Fruit fly (Drosophila melanogaster): Measurements from ENCODE around the gene CG17260.

CG17260 gene

DNA sequence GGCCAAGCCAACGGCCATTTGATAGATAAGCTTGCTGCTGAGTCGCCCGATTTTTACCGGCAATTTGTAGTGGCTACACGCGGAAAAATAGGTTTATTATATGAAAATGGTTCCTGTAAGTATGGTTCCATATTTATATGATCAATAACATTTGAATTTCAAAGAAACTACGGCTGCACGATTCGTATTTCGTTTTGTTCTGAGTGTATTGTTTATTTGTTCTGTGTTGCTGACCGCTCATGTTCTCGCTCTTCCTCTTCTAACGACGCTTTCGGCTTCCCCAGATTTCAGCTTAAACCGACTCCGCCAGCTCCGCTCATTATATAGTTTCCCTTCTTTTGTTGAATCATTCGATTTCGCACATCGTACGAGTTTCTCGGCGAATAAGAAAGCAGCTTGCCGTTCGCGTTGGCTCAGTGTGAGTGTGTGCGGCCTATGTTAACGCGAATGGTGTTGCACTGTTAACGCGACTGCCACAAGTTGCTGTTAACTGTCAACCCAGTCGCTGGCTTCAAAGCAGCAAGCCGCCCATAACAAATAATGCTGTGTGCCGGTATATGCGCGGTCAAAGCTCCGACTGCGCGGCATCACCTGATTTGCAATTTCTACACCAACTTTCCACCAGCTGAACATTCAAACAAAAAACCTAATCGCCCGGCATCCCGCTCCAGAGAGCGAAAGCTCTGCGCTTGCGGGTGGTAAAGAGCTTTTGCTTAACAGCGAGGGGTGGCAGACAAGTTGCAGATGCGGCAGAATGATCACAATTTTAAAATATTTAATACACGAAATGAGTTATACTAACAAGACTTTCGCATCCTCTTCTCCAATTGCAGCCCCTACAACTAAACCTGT, 22.0 kb downstream of the CG17260 start (continued):
- no peak for TF ChIP-seq CG30431 (GFP tag; optimal IDR thresholded peaks at IDR 0.05)
- peak in 1 of 2 experiments; percentile 57 for TF ChIP-seq crp (GFP tag; optimal IDR thresholded peaks at IDR 0.05)
- peak; percentile 50 for TF ChIP-seq gro (GFP tag; optimal IDR thresholded peaks at IDR 0.05)
- TF ChIP-seq NfI (GFP tag; optimal IDR thresholded peaks at IDR 0.05) = peak; percentile 3
- peak; percentile 67 for TF ChIP-seq dysf (GFP tag; IDR thresholded peaks at IDR 0.05)
- peak; percentile 49 for TF ChIP-seq CG17385 (GFP tag; optimal IDR thresholded peaks at IDR 0.05)
- no peak for TF ChIP-seq Side (GFP tag; optimal IDR thresholded peaks at IDR 0.05)
- peak; percentile 60 for TF ChIP-seq lmd (GFP tag; IDR thresholded peaks at IDR 0.05)
- TF ChIP-seq MTF-1 (GFP tag; optimal IDR thresholded peaks at IDR 0.05; ENCODE audit: borderline replicate concordance) = no peak
- peak; percentile 25 for TF ChIP-seq Deaf1 (tag; optimal IDR thresholded peaks at IDR 0.05)
- peak; percentile 11 for TF ChIP-seq Xbp1 (GFP tag; optimal IDR thresholded peaks at IDR 0.05)
- TF ChIP-seq bsh (GFP tag; optimal IDR thresholded peaks at IDR 0.05) = peak in 1 of 2 experiments; percentile 13
- TF ChIP-seq CG2712 (tag; optimal IDR thresholded peaks at IDR 0.05) = no peak
- peak; percentile 61 for TF ChIP-seq Myb (GFP tag; optimal IDR thresholded peaks at IDR 0.05)
- TF ChIP-seq zfh1 (GFP tag; IDR thresholded peaks at IDR 0.05) = peak; percentile 44; the same call in 1 of the 3 replicates
- peak; percentile 25 for TF ChIP-seq CG12071 (GFP tag; optimal IDR thresholded peaks at IDR 0.05)
- peak; percentile 48 for TF ChIP-seq Hmr (GFP tag; optimal IDR thresholded peaks at IDR 0.05)
- no peak for TF ChIP-seq Fer1 (GFP tag; optimal IDR thresholded peaks at IDR 0.05)
- TF ChIP-seq so (GFP tag; IDR thresholded peaks at IDR 0.05) = no peak
- peak; percentile 34; the same call in 1 of the 2 replicates for TF ChIP-seq CG17328 (GFP tag; IDR thresholded peaks at IDR 0.05)
- TF ChIP-seq emc (GFP tag; optimal IDR thresholded peaks at IDR 0.05) = no peak
- 0 out of 3 replicates have a peak, but pooled peaks have one; percentile 25 for TF ChIP-seq Dbx (GFP tag; IDR thresholded peaks at IDR 0.05)
- TF ChIP-seq Ptx1 (GFP tag; IDR thresholded peaks at IDR 0.05) = peak; percentile 62
- TF ChIP-seq twi (tag; optimal IDR thresholded peaks at IDR 0.05) = no peak
- TF ChIP-seq fu2 (GFP tag; optimal IDR thresholded peaks at IDR 0.05) = peak; percentile 45
- peak; percentile 43; the same call in 1 of the 2 replicates for TF ChIP-seq CG11247 (GFP tag; IDR thresholded peaks at IDR 0.05)
- peak; percentile 100 for TF ChIP-seq hkb (optimal IDR thresholded peaks at IDR 0.05)
- TF ChIP-seq hkb (GFP tag; IDR thresholded peaks at IDR 0.05) = no peak; the same call in 1 of the 2 replicates
- TF ChIP-seq CG9797 (GFP tag; optimal IDR thresholded peaks at IDR 0.05) = no peak
- TF ChIP-seq CG11504 (tag; optimal IDR thresholded peaks at IDR 0.05) = peak; percentile 27
- TF ChIP-seq CG11085 (GFP tag; IDR thresholded peaks at IDR 0.05) = peak; percentile 44; the same call in 1 of the 2 replicates

DNA sequence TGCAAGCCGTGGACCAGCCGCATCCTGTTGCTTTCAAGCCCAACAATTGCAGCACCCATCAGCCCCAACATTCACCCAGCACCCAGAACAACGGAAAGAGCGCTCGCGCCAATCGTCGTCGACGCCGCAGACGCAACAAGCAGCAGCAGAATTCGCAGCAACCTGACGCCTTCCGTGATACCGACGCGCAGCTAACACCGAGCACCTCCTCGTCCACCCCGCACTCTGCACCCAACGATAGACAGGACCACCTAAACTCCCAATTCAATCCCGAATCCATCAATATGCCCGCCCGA, 22.5 kb downstream of the CG17260 start:
- 0 out of 3 replicates have a peak, but pooled peaks have one; percentile 22 for TF ChIP-seq CG11456 (GFP tag; IDR thresholded peaks at IDR 0.05)
- TF ChIP-seq CG32532 (GFP tag; IDR thresholded peaks at IDR 0.05) = 0 out of 2 replicates have a peak, but pooled peaks have one; percentile 10
- no peak for TF ChIP-seq CG4854 (GFP tag; optimal IDR thresholded peaks at IDR 0.05)
- no peak for TF ChIP-seq Dp (GFP tag; optimal IDR thresholded peaks at IDR 0.05)
- no peak for TF ChIP-seq Gsc (GFP tag; IDR thresholded peaks at IDR 0.05)
- TF ChIP-seq CG10654 (GFP tag; optimal IDR thresholded peaks at IDR 0.05) = no peak
- TF ChIP-seq hkb (optimal IDR thresholded peaks at IDR 0.05) = peak; percentile 94
- TF ChIP-seq hkb (GFP tag; IDR thresholded peaks at IDR 0.05) = no peak
- peak; percentile 44 for TF ChIP-seq Ets65A (GFP tag)
- TF ChIP-seq fu2 (GFP tag; optimal IDR thresholded peaks at IDR 0.05) = no peak
- no peak for TF ChIP-seq cwo (GFP tag; optimal IDR thresholded peaks at IDR 0.05)
- TF ChIP-seq CG4282 (GFP tag; optimal IDR thresholded peaks at IDR 0.05) = no peak
- no peak for TF ChIP-seq Vsx1 (GFP tag; optimal IDR thresholded peaks at IDR 0.05)
- TF ChIP-seq row (GFP tag; IDR thresholded peaks at IDR 0.05) = 0 out of 3 replicates have a peak, but pooled peaks have one; percentile 1
- TF ChIP-seq chn (GFP tag; optimal IDR thresholded peaks at IDR 0.05) = no peak
- no peak for TF ChIP-seq ac (GFP tag; optimal IDR thresholded peaks at IDR 0.05)

All from whole organism, embryonic.